Worm (Caenorhabditis elegans) whole organism, young adult: ENCODE data around the gene inft-2.

Experiments
- B0019.2 ChIP-seq: fragments of 200-800 bp; sonication (Bioruptor generic); conservative IDR thresholded peaks from 2 replicates; pipeline ENCODE4 v1.3.6; 2022; ENCODE audit warnings: missing genetic modification reagents, missing genetic modification characterization, missing compliant biosample characterization
- C06A6.2 ChIP-seq: fragments of 200-800 bp; sonication (Bioruptor generic); conservative IDR thresholded peaks from 2 replicates; pipeline ENCODE4 v1.3.6; 2022; ENCODE audit warnings: missing genetic modification characterization, missing compliant biosample characterization
- F22D6.2 ChIP-seq: sonication (generic microtip); optimal IDR thresholded peaks from 2 replicates; lab custom pipeline; 2016; ENCODE audit warnings: mild to moderate bottlenecking, missing genetic modification characterization, missing compliant biosample characterization
- F49E8.2 ChIP-seq: sonication (generic microtip); optimal IDR thresholded peaks from 3 replicates; lab custom pipeline; 2017; ENCODE audit warnings: missing genetic modification characterization, mild to moderate bottlenecking, missing compliant biosample characterization, antibody characterized with exemption, moderate library complexity; ENCODE audit not compliant: insufficient read depth
- bed-1 ChIP-seq: fragments of 200-800 bp; sonication (Bioruptor generic); IDR thresholded peaks from 2 replicates; pipeline ENCODE4 v1.3.6; 2022; ENCODE audit warnings: missing genetic modification reagents, missing genetic modification characterization, missing compliant biosample characterization
- lin-35 ChIP-seq, 3 experiments: fragments of 150-350 bp in 2 of 3; sonication (generic microtip) in 1 of 3; optimal IDR thresholded peaks; 2 replicates each; lab custom pipeline; 2014 to 2018; ENCODE audit warnings: missing biosample characterization in 3 of 3, missing genetic modification characterization in 3 of 3, missing genetic modification reagents in 3 of 3
- nhr-80 ChIP-seq: sonication (generic microtip); optimal IDR thresholded peaks from 2 replicates; lab custom pipeline; 2016; ENCODE audit warnings: missing genetic modification characterization, missing compliant biosample characterization
- rpc-1 ChIP-seq, 2 experiments: fragments of 150-350 bp in 1 of 2; sonication (generic microtip) in 1 of 2; optimal IDR thresholded peaks; 2 replicates each; lab custom pipeline; 2014 to 2018; ENCODE audit warnings: missing biosample characterization in 1 of 2, missing genetic modification characterization in 1 of 2, missing genetic modification reagents in 1 of 2, missing genotype in 1 of 2
- snpc-4 ChIP-seq, 5 experiments: fragments of 150-350 bp in 1 of 5; sonication (generic microtip) in 4 of 5; optimal IDR thresholded peaks; 2 replicates each; lab custom pipeline; 2014 to 2018; ENCODE audit warnings: missing genetic modification characterization in 5 of 5, missing biosample characterization in 3 of 5, antibody characterized with exemption in 2 of 5, mild to moderate bottlenecking in 2 of 5, missing compliant biosample characterization in 2 of 5, missing genotype in 2 of 5, moderate library complexity in 2 of 5, missing genetic modification reagents in 1 of 5
- unc-130 ChIP-seq: sonication (generic microtip); optimal IDR thresholded peaks from 2 replicates; lab custom pipeline; 2016; ENCODE audit warnings: missing genetic modification reagents, missing genetic modification characterization, missing compliant biosample characterization
- unc-62 ChIP-seq: fragments of 150-350 bp; optimal IDR thresholded peaks from 2 replicates; lab custom pipeline; 2014; ENCODE audit warnings: missing biosample characterization, missing genetic modification reagents, missing genetic modification characterization
- xnd-1 ChIP-seq: sonication (generic microtip); optimal IDR thresholded peaks from 2 replicates; lab custom pipeline; 2016; ENCODE audit warnings: missing genotype, missing genetic modification reagents, missing genetic modification characterization, missing compliant biosample characterization

DNA sequence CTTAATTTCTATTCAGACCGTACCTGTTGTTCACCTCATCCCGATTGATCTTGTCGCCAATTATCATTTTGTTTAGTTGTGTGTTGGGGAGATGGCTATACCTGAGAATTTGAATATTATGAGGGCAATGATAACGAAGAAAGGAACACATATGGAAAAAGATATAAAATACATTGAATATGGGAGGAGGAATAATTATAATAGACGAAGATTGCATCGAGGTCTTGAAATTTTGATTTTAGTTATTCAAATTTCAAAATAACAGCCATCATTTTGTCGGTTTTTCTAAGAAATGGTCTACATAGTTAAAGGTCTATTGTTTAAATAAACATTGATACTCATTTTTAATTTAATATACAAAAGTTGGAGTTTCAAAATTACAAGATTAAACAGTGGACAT lies 15.1 kb upstream of the inft-2 start, which contains the start of gene shw-3:
- no peak for TF ChIP-seq xnd-1 (tag; lab: Kevin White, UChicago)
- no peak for TF ChIP-seq rpc-1 (optimal IDR thresholded peaks at IDR 0.05; lab: Kevin White, UChicago)
- TF ChIP-seq rpc-1 (tag; optimal IDR thresholded peaks at IDR 0.05; lab: Kevin White, UChicago) = no peak
- no peak for TF ChIP-seq F22D6.2
- no peak for TF ChIP-seq snpc-4 (GFP tag; optimal IDR thresholded peaks at IDR 0.05; lab: Kevin White, UChicago)
- TF ChIP-seq snpc-4 (tag; optimal IDR thresholded peaks at IDR 0.05; lab: Kevin White, UChicago) = no peak
- TF ChIP-seq lin-35 (GFP tag; optimal IDR thresholded peaks at IDR 0.05; lab: Kevin White, UChicago) = no peak
- no peak for TF ChIP-seq nhr-80 (tag; lab: Kevin White, UChicago)
- no peak for TF ChIP-seq B0019.2 (GFP tag; lab: Robert Waterston, UW)
- TF ChIP-seq bed-1 (GFP tag; lab: Robert Waterston, UW) = no peak
- no peak for TF ChIP-seq F49E8.2 (tag; lab: Kevin White, UChicago)
- no peak for TF ChIP-seq unc-62
- no peak for TF ChIP-seq C06A6.2 (GFP tag; lab: Robert Waterston, UW)
- no peak for TF ChIP-seq unc-130
